Worm (Caenorhabditis elegans): Measurements from ENCODE around the gene C04E7.5.

ce11 chrX:388728-389127 lies 28.1 kb downstream of the C04E7.5 start, which contains the start of gene ceh-93:
- TF ChIP-seq ztf-11 (tag; optimal IDR thresholded peaks at IDR 0.05): no peak
- no peak for TF ChIP-seq snpc-4 (tag; optimal IDR thresholded peaks at IDR 0.05)
- no peak for TF ChIP-seq bed-3 (GFP tag; optimal IDR thresholded peaks at IDR 0.05)
- TF ChIP-seq lsy-2 (tag; optimal IDR thresholded peaks at IDR 0.05): no peak
- TF ChIP-seq unc-62 (GFP tag; optimal IDR thresholded peaks at IDR 0.05): no peak
- no peak for TF ChIP-seq blmp-1 (tag; optimal IDR thresholded peaks at IDR 0.05)
- TF ChIP-seq sem-2 (GFP tag; optimal IDR thresholded peaks at IDR 0.05): no peak
- TF ChIP-seq nhr-28 (tag; optimal IDR thresholded peaks at IDR 0.05): no peak
